Fruit fly (Drosophila melanogaster) whole organism, embryonic: ENCODE data around the gene CG12362.

Experiments used
- CG10209 ChIP-seq: fragments of 200-800 bp; sonication (Bioruptor generic); optimal IDR thresholded peaks from 3 replicates; lab custom pipeline; 2017; ENCODE audit warnings: missing biosample characterization, mild to moderate bottlenecking, missing genetic modification characterization, missing genetic modification reagents
- CG10321 ChIP-seq: fragments of 200-800 bp; sonication (Bioruptor generic); IDR thresholded peaks from 2 replicates; pipeline ENCODE4 v1.3.6; 2022; ENCODE audit warnings: missing biosample characterization, missing genetic modification characterization
- CG11398 ChIP-seq: fragments of 200-800 bp; sonication (Bioruptor generic); optimal IDR thresholded peaks from 2 replicates; lab custom pipeline; 2016; ENCODE audit warnings: missing biosample characterization, missing genetic modification characterization
- CG11504 ChIP-seq: fragments of 200-800 bp; sonication (Bioruptor generic); optimal IDR thresholded peaks from 3 replicates; lab custom pipeline; 2019; ENCODE audit warnings: missing biosample characterization, mild to moderate bottlenecking, missing genetic modification characterization, moderate library complexity
- CG12219 ChIP-seq: fragments of 200-800 bp; sonication (Bioruptor generic); optimal IDR thresholded peaks from 3 replicates; lab custom pipeline; 2018; ENCODE audit warnings: missing biosample characterization, mild to moderate bottlenecking, missing genetic modification characterization
- CG1233 ChIP-seq: fragments of 200-800 bp; sonication (Bioruptor generic); optimal IDR thresholded peaks from 4 replicates; lab custom pipeline; 2018; ENCODE audit warnings: missing biosample characterization, mild to moderate bottlenecking, missing genetic modification characterization
- CG12391 ChIP-seq: fragments of 200-800 bp; sonication (Bioruptor generic); optimal IDR thresholded peaks from 3 replicates; lab custom pipeline; 2018; ENCODE audit warnings: missing biosample characterization, mild to moderate bottlenecking, missing genetic modification characterization, moderate library complexity
- CG12744 ChIP-seq: fragments of 200-800 bp; sonication (Bioruptor generic); optimal IDR thresholded peaks from 2 replicates; lab custom pipeline; 2016; ENCODE audit warnings: missing biosample characterization, missing genetic modification characterization
- CG13287 ChIP-seq: fragments of 200-800 bp; sonication (Bioruptor generic); IDR thresholded peaks from 2 replicates; pipeline ENCODE4 v1.3.6; 2022; ENCODE audit warnings: missing biosample characterization, missing genetic modification characterization; ENCODE audit not compliant: partially characterized antibody
- CG15073 ChIP-seq: fragments of 200-800 bp; sonication (Bioruptor generic); optimal IDR thresholded peaks from 2 replicates; lab custom pipeline; 2016; ENCODE audit warnings: missing biosample characterization, missing genetic modification characterization
- CG18764 ChIP-seq: fragments of 200-800 bp; sonication (Bioruptor generic); optimal IDR thresholded peaks from 3 replicates; lab custom pipeline; 2016; ENCODE audit warnings: missing biosample characterization, missing genetic modification characterization
- CG2129 ChIP-seq: fragments of 200-800 bp; sonication (Bioruptor generic); IDR thresholded peaks from 2 replicates; pipeline ENCODE4 v1.3.6; 2022; ENCODE audit warnings: missing biosample characterization, missing genetic modification characterization; ENCODE audit not compliant: partially characterized antibody
- CG2199 ChIP-seq: fragments of 200-800 bp; sonication (Bioruptor generic); IDR thresholded peaks from 3 replicates; pipeline ENCODE4 v1.3.6; 2022; ENCODE audit warnings: missing biosample characterization, missing genetic modification characterization
- CG2889 ChIP-seq: fragments of 200-800 bp; sonication (Bioruptor generic); IDR thresholded peaks from 3 replicates; pipeline ENCODE4 v1.3.6; 2022; ENCODE audit warnings: missing biosample characterization, missing genetic modification characterization
- CG3407 ChIP-seq: fragments of 200-800 bp; sonication (Bioruptor generic); optimal IDR thresholded peaks from 2 replicates; lab custom pipeline; 2018; ENCODE audit warnings: missing biosample characterization, mild to moderate bottlenecking, missing genetic modification characterization
- CG3847 ChIP-seq: fragments of 200-800 bp; sonication (Bioruptor generic); IDR thresholded peaks from 2 replicates; pipeline ENCODE4 v1.3.6; 2022; ENCODE audit warnings: missing biosample characterization, missing genetic modification characterization
- CG7786 ChIP-seq: fragments of 200-800 bp; sonication (Bioruptor generic); optimal IDR thresholded peaks from 2 replicates; lab custom pipeline; 2016; ENCODE audit warnings: missing biosample characterization, missing genetic modification characterization
- CG8089 ChIP-seq: fragments of 200-800 bp; sonication (Bioruptor generic); optimal IDR thresholded peaks from 3 replicates; lab custom pipeline; 2016; ENCODE audit warnings: missing biosample characterization, missing genetic modification characterization
- Doc2 ChIP-seq: fragments of 200-800 bp; sonication (Bioruptor generic); IDR thresholded peaks from 2 replicates; pipeline ENCODE4 v1.3.6; 2022; ENCODE audit warnings: missing biosample characterization, missing genetic modification characterization
- Dp ChIP-seq: fragments of 200-800 bp; sonication (Bioruptor generic); optimal IDR thresholded peaks from 2 replicates; lab custom pipeline; 2018; ENCODE audit warnings: missing biosample characterization, mild to moderate bottlenecking, missing genetic modification characterization, moderate library complexity
- GATAe ChIP-seq: fragments of 200-800 bp; sonication (Bioruptor generic); conservative IDR thresholded peaks from 2 replicates; pipeline ENCODE4 v1.3.6; 2022; ENCODE audit warnings: missing biosample characterization, missing genetic modification characterization
- Hmr ChIP-seq: fragments of 200-800 bp; sonication (Bioruptor generic); optimal IDR thresholded peaks from 3 replicates; lab custom pipeline; 2017; ENCODE audit warnings: mild to moderate bottlenecking, missing biosample characterization, missing genetic modification reagents, missing genetic modification characterization
- Hr3 ChIP-seq: fragments of 200-800 bp; sonication (Bioruptor generic); optimal IDR thresholded peaks from 3 replicates; lab custom pipeline; 2016; ENCODE audit warnings: missing biosample characterization, missing genetic modification characterization
- Max ChIP-seq: fragments of 200-800 bp; sonication (Bioruptor generic); optimal IDR thresholded peaks from 2 replicates; lab custom pipeline; 2016; ENCODE audit warnings: missing biosample characterization, mild to moderate bottlenecking, missing genetic modification characterization
- Med ChIP-seq: fragments of 200-800 bp; sonication (Bioruptor generic); peaks from one replicate; lab custom pipeline; 2016; ENCODE audit warnings: missing biosample characterization, missing genetic modification characterization, mild to moderate bottlenecking, inconsistent platforms, moderate library complexity
- Neu2 ChIP-seq: fragments of 200-800 bp; sonication (Bioruptor generic); optimal IDR thresholded peaks from 3 replicates; lab custom pipeline; 2016; ENCODE audit warnings: missing biosample characterization, missing genetic modification characterization, borderline replicate concordance
- Oli ChIP-seq: fragments of 200-800 bp; sonication (Bioruptor generic); optimal IDR thresholded peaks from 2 replicates; lab custom pipeline; 2018; ENCODE audit warnings: missing biosample characterization, mild to moderate bottlenecking, missing genetic modification characterization, moderate library complexity
- Sin3A ChIP-seq: fragments of >200 bp; optimal IDR thresholded peaks from 2 replicates; lab custom pipeline; 2018
- Six4 ChIP-seq: fragments of 200-800 bp; sonication (Bioruptor generic); optimal IDR thresholded peaks from 2 replicates; lab custom pipeline; 2016; ENCODE audit warnings: missing biosample characterization, missing genetic modification characterization
- Stat92E ChIP-seq, 3 experiments: fragments of >200 bp in 2 of 3; fragments of 200-800 bp in 1 of 3; sonication (Bioruptor generic) in 1 of 3; optimal IDR thresholded peaks; 2 replicates each; lab custom pipeline; 2017 to 2019; ENCODE audit warnings: missing biosample characterization in 3 of 3, missing genetic modification characterization in 3 of 3, mild to moderate bottlenecking in 1 of 3, moderate library complexity in 1 of 3
- aop ChIP-seq: fragments of 200-800 bp; sonication (Bioruptor generic); IDR thresholded peaks from 2 replicates; pipeline ENCODE4 v1.3.6; 2022; ENCODE audit warnings: missing biosample characterization, missing genetic modification characterization
- ara ChIP-seq: fragments of 200-800 bp; sonication (Bioruptor generic); IDR thresholded peaks from 2 replicates; pipeline ENCODE4 v1.3.6; 2022; ENCODE audit warnings: missing biosample characterization, missing genetic modification characterization
- caup ChIP-seq: fragments of 200-800 bp; sonication (Bioruptor generic); optimal IDR thresholded peaks from 3 replicates; lab custom pipeline; 2017; ENCODE audit warnings: missing biosample characterization, mild to moderate bottlenecking, missing genetic modification characterization, moderate library complexity; ENCODE audit not compliant: severe bottlenecking
- emc ChIP-seq: fragments of 200-800 bp; sonication (Bioruptor generic); optimal IDR thresholded peaks from 2 replicates; lab custom pipeline; 2016; ENCODE audit warnings: missing biosample characterization, missing genetic modification characterization
- esg ChIP-seq: fragments of 200-800 bp; sonication (Bioruptor generic); conservative IDR thresholded peaks from 2 replicates; pipeline ENCODE4 v1.3.6; 2022; ENCODE audit warnings: missing biosample characterization, missing genetic modification characterization
- fd102C ChIP-seq: fragments of 200-800 bp; sonication (Bioruptor generic); optimal IDR thresholded peaks from 2 replicates; lab custom pipeline; 2018; ENCODE audit warnings: missing biosample characterization, mild to moderate bottlenecking, missing genetic modification characterization, moderate library complexity
- grau ChIP-seq: fragments of 200-800 bp; optimal IDR thresholded peaks from 3 replicates; lab custom pipeline; 2019; ENCODE audit warnings: missing biosample characterization, mild to moderate bottlenecking, missing genetic modification characterization, moderate library complexity
- gt ChIP-seq: fragments of 200-800 bp; sonication (Bioruptor generic); IDR thresholded peaks from 2 replicates; pipeline ENCODE4 v1.3.6; 2022; ENCODE audit warnings: missing biosample characterization, missing genetic modification characterization
- ham ChIP-seq: fragments of 200-800 bp; sonication (Bioruptor generic); IDR thresholded peaks from 2 replicates; pipeline ENCODE4 v1.3.6; 2022; ENCODE audit warnings: missing biosample characterization, missing genetic modification characterization
- insv ChIP-seq, 2 experiments: fragments of 200-800 bp; sonication (Bioruptor generic); optimal IDR thresholded peaks; 3 replicates each; lab custom pipeline; 2016 to 2018; ENCODE audit warnings: missing biosample characterization in 2 of 2, missing genetic modification characterization in 2 of 2
- maf-S ChIP-seq: fragments of 200-800 bp; sonication (Bioruptor generic); optimal IDR thresholded peaks from 2 replicates; lab custom pipeline; 2016; ENCODE audit warnings: missing biosample characterization, missing genetic modification characterization
- nmo ChIP-seq: fragments of 200-800 bp; sonication (Bioruptor generic); optimal IDR thresholded peaks from 2 replicates; lab custom pipeline; 2018; ENCODE audit warnings: missing biosample characterization, mild to moderate bottlenecking, missing genetic modification characterization, moderate library complexity
- odd ChIP-seq: fragments of 200-800 bp; sonication (Bioruptor generic); optimal IDR thresholded peaks from 2 replicates; lab custom pipeline; 2017; ENCODE audit warnings: missing biosample characterization, mild to moderate bottlenecking, missing genetic modification characterization
- row ChIP-seq: fragments of 200-800 bp; sonication (Bioruptor generic); IDR thresholded peaks from 3 replicates; pipeline ENCODE4 v1.3.6; 2022; ENCODE audit warnings: missing biosample characterization, missing genetic modification characterization
- seq ChIP-seq: fragments of 200-800 bp; sonication (Bioruptor generic); IDR thresholded peaks from 2 replicates; pipeline ENCODE4 v1.3.6; 2022; ENCODE audit warnings: missing biosample characterization, missing genetic modification characterization
- slbo ChIP-seq: fragments of 200-800 bp; sonication (Bioruptor generic); IDR thresholded peaks from 2 replicates; pipeline ENCODE4 v1.3.6; 2022; ENCODE audit warnings: missing biosample characterization, missing genetic modification characterization
- tio ChIP-seq: fragments of 200-800 bp; sonication (Bioruptor generic); optimal IDR thresholded peaks from 2 replicates; lab custom pipeline; 2017; ENCODE audit warnings: missing biosample characterization, missing genetic modification characterization, inconsistent platforms
- toy ChIP-seq: fragments of 200-800 bp; sonication (Bioruptor generic); IDR thresholded peaks from 2 replicates; pipeline ENCODE4 v1.3.6; 2022; ENCODE audit warnings: missing biosample characterization, missing genetic modification characterization
- ttk ChIP-seq: fragments of 200-800 bp; sonication (Bioruptor generic); IDR thresholded peaks from 2 replicates; pipeline ENCODE4 v2.1.2; 2022; ENCODE audit warnings: missing biosample characterization, missing genetic modification characterization
- tup ChIP-seq: fragments of 200-800 bp; sonication (Bioruptor generic); optimal IDR thresholded peaks from 2 replicates; lab custom pipeline; 2016; ENCODE audit warnings: missing biosample characterization, mild to moderate bottlenecking, missing genetic modification characterization, moderate library complexity
- twi ChIP-seq: fragments of 200-800 bp; optimal IDR thresholded peaks from 2 replicates; lab custom pipeline; 2019; ENCODE audit warnings: missing biosample characterization, mild to moderate bottlenecking, missing genetic modification characterization, moderate library complexity
- wek ChIP-seq: fragments of 200-800 bp; sonication (Bioruptor generic); optimal IDR thresholded peaks from 3 replicates; lab custom pipeline; 2018; ENCODE audit warnings: missing biosample characterization, mild to moderate bottlenecking, missing genetic modification characterization, moderate library complexity

Gene CG12362

DNA sequence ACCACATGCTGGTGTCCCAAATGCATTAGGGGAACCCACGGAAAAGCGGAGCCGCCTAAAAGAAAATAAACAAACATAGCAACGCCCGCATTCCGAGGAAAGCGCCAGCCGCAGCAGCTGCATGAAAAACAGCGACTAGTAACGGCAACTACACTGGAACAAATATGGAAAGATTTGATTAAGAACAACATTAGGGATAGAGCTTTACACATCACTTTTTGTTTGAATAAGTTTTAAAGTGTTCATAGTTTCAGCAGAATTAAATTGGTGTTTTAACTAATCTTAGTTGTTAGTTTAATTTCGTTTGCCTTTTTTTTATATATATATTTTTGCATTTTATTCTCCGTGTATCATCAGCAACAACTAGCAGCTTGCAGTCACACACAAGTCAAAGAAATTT, 15.4 kb downstream of the CG12362 start (continued):
- TF ChIP-seq esg (GFP tag; lab: Robert Waterston, UW) (peak; percentile 43; the same call in 1 of the 2 replicates), Hr3 (GFP tag; lab: Kevin White, UChicago) (peak; percentile 22), gt (GFP tag; lab: Robert Waterston, UW) (0 out of 2 replicates have a peak, but pooled peaks have one; percentile 14), twi (tag; lab: Kevin White, UChicago) (no peak), odd (no peak), Doc2 (GFP tag; lab: Robert Waterston, UW) (no peak), Max (GFP tag; lab: Kevin White, UChicago) (no peak), CG13287 (GFP tag; lab: Robert Waterston, UW) (no peak), CG12744 (no peak), CG2199 (GFP tag; lab: Robert Waterston, UW) (no peak), Stat92E (GFP tag; optimal IDR thresholded peaks at IDR 0.05; lab: Kevin White, UChicago) (no peak), wek (GFP tag; lab: Kevin White, UChicago) (no peak), CG2889 (no peak), fd102C (GFP tag; lab: Kevin White, UChicago) (no peak), slbo (no peak), tio (no peak), CG11398 (GFP tag; lab: Kevin White, UChicago) (no peak), ttk (GFP tag; lab: Robert Waterston, UW) (peak; percentile 24; the same call in 1 of the 2 replicates), nmo (GFP tag; lab: Kevin White, UChicago) (peak; percentile 59), CG3407 (GFP tag; lab: Kevin White, UChicago) (peak; percentile 40), CG3847 (GFP tag; lab: Robert Waterston, UW) (no peak), row (GFP tag; lab: Robert Waterston, UW) (peak; percentile 48; the same call in 2 of the 3 replicates), CG2129 (GFP tag; lab: Robert Waterston, UW) (no peak), grau (tag; lab: Kevin White, UChicago) (peak; percentile 51), Sin3A (lab: Kevin White, UChicago) (no peak), seq (GFP tag; lab: Robert Waterston, UW) (no peak), CG15073 (GFP tag; lab: Kevin White, UChicago) (no peak), CG12391 (tag; lab: Kevin White, UChicago) (peak; percentile 61), Oli (tag; lab: Kevin White, UChicago) (peak; percentile 72), emc (GFP tag; lab: Kevin White, UChicago) (no peak), Six4 (GFP tag; lab: Kevin White, UChicago) (no peak), CG11504 (peak; percentile 68), GATAe (GFP tag; lab: Robert Waterston, UW) (no peak), Hmr (no peak), Med (GFP tag; lab: Kevin White, UChicago) (no peak), aop (GFP tag; lab: Robert Waterston, UW) (no peak), CG1233 (no peak), ham (GFP tag; lab: Robert Waterston, UW) (no peak), maf-S (GFP tag; lab: Kevin White, UChicago) (no peak), CG10321 (no peak), ara (GFP tag; lab: Robert Waterston, UW) (peak; percentile 19; the same call in 1 of the 2 replicates), Dp (GFP tag; lab: Kevin White, UChicago) (no peak), insv (GFP tag; optimal IDR thresholded peaks at IDR 0.05; lab: Kevin White, UChicago) (no peak), toy (GFP tag; lab: Robert Waterston, UW) (no peak), CG12219 (GFP tag; lab: Kevin White, UChicago) (no peak), CG10209 (peak; percentile 32), CG7786 (GFP tag; lab: Kevin White, UChicago) (no peak), caup (GFP tag; lab: Kevin White, UChicago) (no peak), CG8089 (no peak), Neu2 (GFP tag; lab: Kevin White, UChicago) (no peak), tup (GFP tag; lab: Kevin White, UChicago) (no peak), CG18764 (GFP tag; lab: Kevin White, UChicago) (peak; percentile 26)
